Fruit fly (Drosophila melanogaster) whole organism, wandering third instar larva: Measurements from ENCODE around the gene CG42704.

Source experiments
- Abd-B ChIP-seq: fragments of >200 bp; optimal IDR thresholded peaks from 2 replicates; lab custom pipeline; 2017; ENCODE audit warnings: missing biosample characterization, missing genetic modification characterization
- CG32264 ChIP-seq: fragments of 200-800 bp; sonication (Bioruptor generic); optimal IDR thresholded peaks from 2 replicates; lab custom pipeline; 2016; ENCODE audit warnings: missing biosample characterization, missing genetic modification characterization
- Hr83 ChIP-seq: fragments of 200-300 bp; sonication (Bioruptor generic); optimal IDR thresholded peaks from 2 replicates; lab custom pipeline; 2016; ENCODE audit warnings: missing biosample characterization, mild to moderate bottlenecking, missing genetic modification characterization, moderate library complexity; ENCODE audit not compliant: poor library complexity, severe bottlenecking
- OdsH ChIP-seq: fragments of 200-800 bp; sonication (Bioruptor generic); optimal IDR thresholded peaks from 2 replicates; lab custom pipeline; 2016; ENCODE audit warnings: missing biosample characterization, mild to moderate bottlenecking, missing genetic modification characterization
- br ChIP-seq: fragments of 200-800 bp; sonication (Bioruptor generic); optimal IDR thresholded peaks from 2 replicates; lab custom pipeline; 2016; ENCODE audit warnings: missing biosample characterization, missing genetic modification characterization
- ey ChIP-seq: fragments of 200-800 bp; sonication (Bioruptor generic); optimal IDR thresholded peaks from 2 replicates; lab custom pipeline; 2016; ENCODE audit warnings: missing biosample characterization, missing genetic modification characterization
- foxo ChIP-seq, 2 experiments: fragments of 200-800 bp; sonication (Bioruptor generic); optimal IDR thresholded peaks; 2 replicates in 1 of 2; 3 replicates in 1 of 2; lab custom pipeline; 2016 to 2017; ENCODE audit warnings: missing biosample characterization in 2 of 2, missing genetic modification characterization in 2 of 2
- h ChIP-seq: fragments of 200-800 bp; sonication (Bioruptor generic); optimal IDR thresholded peaks from 3 replicates; lab custom pipeline; 2016; ENCODE audit warnings: missing biosample characterization, mild to moderate bottlenecking, missing genetic modification characterization
- lola ChIP-seq: fragments of >200 bp; optimal IDR thresholded peaks from 2 replicates; lab custom pipeline; 2017; ENCODE audit warnings: missing biosample characterization, missing genetic modification characterization
- psq ChIP-seq: fragments of 200-800 bp; sonication (Bioruptor generic); optimal IDR thresholded peaks from 3 replicates; lab custom pipeline; 2017; ENCODE audit warnings: missing biosample characterization, mild to moderate bottlenecking, missing genetic modification characterization, moderate library complexity
- woc ChIP-seq: sonication (Bioruptor generic); optimal IDR thresholded peaks from 2 replicates; lab custom pipeline; 2016; ENCODE audit warnings: missing biosample characterization, mild to moderate bottlenecking, missing genetic modification characterization

DNA sequence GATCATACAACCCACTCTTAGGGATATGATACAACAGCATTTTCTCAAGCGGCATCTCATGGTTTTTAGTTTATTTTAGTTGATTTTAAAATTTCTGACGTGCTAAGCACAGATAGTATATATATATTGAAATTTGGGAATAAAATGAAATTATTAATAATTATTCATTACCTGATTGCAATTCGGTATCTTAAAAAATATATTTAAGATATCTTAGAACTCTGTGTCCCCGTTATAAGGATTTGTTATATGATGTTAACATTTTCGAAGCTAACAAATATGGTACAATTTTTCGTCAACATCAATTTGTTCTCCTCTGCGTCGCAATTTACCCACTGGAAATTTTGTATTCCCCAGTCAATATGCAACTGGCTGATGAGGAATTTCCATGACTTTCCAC is 40.8 kb downstream of the CG42704 start, which contains the start of gene CG43198:
- no peak for TF ChIP-seq OdsH
- no peak for TF ChIP-seq h (GFP tag; lab: Kevin White, UChicago)
- no peak for TF ChIP-seq CG32264
- TF ChIP-seq lola (GFP tag; lab: Kevin White, UChicago), result no peak
- TF ChIP-seq foxo (GFP tag; optimal IDR thresholded peaks at IDR 0.05; lab: Kevin White, UChicago), result no peak
- TF ChIP-seq Abd-B (GFP tag; lab: Kevin White, UChicago), result no peak
- TF ChIP-seq Hr83, result no peak
- no peak for TF ChIP-seq psq (GFP tag; lab: Kevin White, UChicago)
- no peak for TF ChIP-seq br
- no peak for TF ChIP-seq ey (GFP tag; lab: Kevin White, UChicago)
- TF ChIP-seq woc (GFP tag; lab: Kevin White, UChicago), result no peak
